Fruit fly (Drosophila melanogaster): ENCODE results near the gene Ndf.

Gene Ndf

dm6 chr2L:9954119-9954518 lies 49.5 kb upstream of the Ndf start, which contains the start of the genes CG13126 and CG4709 (continued):
- TF ChIP-seq Nf-YA (GFP tag; IDR thresholded peaks at IDR 0.05) (peak; percentile 71), sr (GFP tag; IDR thresholded peaks at IDR 0.05) (no peak), YL-1 (GFP tag; optimal IDR thresholded peaks at IDR 0.05) (peak; percentile 85), Abd-B (GFP tag; optimal IDR thresholded peaks at IDR 0.05) (peak; percentile 83), CG11456 (GFP tag; IDR thresholded peaks at IDR 0.05) (peak; percentile 83), cato (GFP tag; optimal IDR thresholded peaks at IDR 0.05; ENCODE audit: borderline replicate concordance) (peak; percentile 70), CG4820 (GFP tag; optimal IDR thresholded peaks at IDR 0.05) (peak; percentile 88), oc (tag; optimal IDR thresholded peaks at IDR 0.05) (peak; percentile 81), pzg (GFP tag; optimal IDR thresholded peaks at IDR 0.05) (peak; percentile 59), CG42726 (GFP tag; IDR thresholded peaks at IDR 0.05; ENCODE audit: partially characterized antibody) (no peak), pfk (GFP tag; optimal IDR thresholded peaks at IDR 0.05) (no peak), CG10431 (GFP tag; optimal IDR thresholded peaks at IDR 0.05) (peak; percentile 77), HHEX (GFP tag; optimal IDR thresholded peaks at IDR 0.05) (peak; percentile 92), CG18476 (GFP tag; optimal IDR thresholded peaks at IDR 0.05) (peak; percentile 81), HLH3B (GFP tag; IDR thresholded peaks at IDR 0.05) (peak; percentile 89), D19B (GFP tag; optimal IDR thresholded peaks at IDR 0.05) (peak; percentile 81), Med (GFP tag) (peak; percentile 90), Elba2 (GFP tag; optimal IDR thresholded peaks at IDR 0.05) (peak; percentile 15), CG32767 (GFP tag; IDR thresholded peaks at IDR 0.05) (peak; percentile 88), chinmo (GFP tag; IDR thresholded peaks at IDR 0.05; ENCODE audit: partially characterized antibody) (no peak), ems (GFP tag; optimal IDR thresholded peaks at IDR 0.05) (peak; percentile 29), CG9932 (GFP tag; IDR thresholded peaks at IDR 0.05) (peak; percentile 90), Hr51 (GFP tag; optimal IDR thresholded peaks at IDR 0.05) (peak; percentile 51 to 91), Pdp1 (GFP tag; optimal IDR thresholded peaks at IDR 0.05) (peak; percentile 25 to 71), CG2129 (GFP tag; IDR thresholded peaks at IDR 0.05; ENCODE audit: partially characterized antibody) (no peak), CG12236 (GFP tag; optimal IDR thresholded peaks at IDR 0.05) (peak; percentile 6), fd3F (GFP tag; optimal IDR thresholded peaks at IDR 0.05) (peak; percentile 83), B-H2 (GFP tag; optimal IDR thresholded peaks at IDR 0.05) (peak; percentile 84), fd64A (GFP tag; optimal IDR thresholded peaks at IDR 0.05) (no peak), luna (GFP tag; optimal IDR thresholded peaks at IDR 0.05) (no peak), CG13287 (GFP tag; IDR thresholded peaks at IDR 0.05; ENCODE audit: partially characterized antibody) (no peak; the same call in 1 of the 2 replicates), Fer3 (tag; optimal IDR thresholded peaks at IDR 0.05) (peak; percentile 94), Mrtf (GFP tag; IDR thresholded peaks at IDR 0.05) (peak; percentile 83), wek (GFP tag; optimal IDR thresholded peaks at IDR 0.05) (no peak), CG16815 (GFP tag; optimal IDR thresholded peaks at IDR 0.05) (peak; percentile 80), ind (GFP tag; optimal IDR thresholded peaks at IDR 0.05) (peak; percentile 91), CG10209 (GFP tag; optimal IDR thresholded peaks at IDR 0.05) (peak; percentile 91), dm (GFP tag; optimal IDR thresholded peaks at IDR 0.05) (peak; percentile 20), zen (tag; optimal IDR thresholded peaks at IDR 0.05) (peak; percentile 96), esg (GFP tag; conservative IDR thresholded peaks at IDR 0.05) (peak; percentile 88), CG17186 (GFP tag; optimal IDR thresholded peaks at IDR 0.05) (peak; percentile 19), CG14667 (GFP tag; IDR thresholded peaks at IDR 0.05) (peak; percentile 84), Hsf (GFP tag; optimal IDR thresholded peaks at IDR 0.05) (peak; percentile 63), Stat92E (GFP tag; optimal IDR thresholded peaks at IDR 0.05) (peak in 1 of 3 experiments; percentile 83), tna (GFP tag; IDR thresholded peaks at IDR 0.05; ENCODE audit: partially characterized antibody) (no peak), HLH4C (GFP tag; IDR thresholded peaks at IDR 0.05; ENCODE audit: partially characterized antibody) (no peak), Rfx (GFP tag; IDR thresholded peaks at IDR 0.05) (peak; percentile 92), MTF-1 (GFP tag; optimal IDR thresholded peaks at IDR 0.05; ENCODE audit: borderline replicate concordance) (peak; percentile 67), Fer2 (tag; optimal IDR thresholded peaks at IDR 0.05) (peak; percentile 86)
